Worm (Caenorhabditis elegans): ENCODE data around the gene srt-14.
"Not testable (repeated sequence)": the region's sequence is repeated elsewhere in the genome, so short reads cannot be mapped to it uniquely, and the experiment has no call there.

ce11 chrV:4290093-4290492, 33.7 kb upstream of the srt-14 start, which contains the start of gene srh-193:
- not testable (repeated sequence) for TF ChIP-seq hmg-20 (GFP tag; IDR thresholded peaks at IDR 0.05); mes-4 (tag; optimal IDR thresholded peaks at IDR 0.05); madf-3 (GFP tag; IDR thresholded peaks at IDR 0.05); athp-1 (tag; optimal IDR thresholded peaks at IDR 0.05)
